Worm (Caenorhabditis elegans): ENCODE results near the gene capg-2.
A peak's percentile ranks its signal among the peaks of the same experiment; 100 is the strongest.

ce11 chrV:12303453-12304077 is 31.9 kb downstream of the capg-2 start:
- TF ChIP-seq nhr-6 (tag; optimal IDR thresholded peaks at IDR 0.05) = no peak
- TF ChIP-seq lin-11 (tag; optimal IDR thresholded peaks at IDR 0.05) = peak; percentile 76
- TF ChIP-seq zag-1 (tag; optimal IDR thresholded peaks at IDR 0.05) = peak; percentile 77
- TF ChIP-seq skn-1 (tag; optimal IDR thresholded peaks at IDR 0.05) = no peak
- TF ChIP-seq unc-62 (GFP tag; optimal IDR thresholded peaks at IDR 0.05) = peak; percentile 60
- peak; percentile 59 for TF ChIP-seq fos-1 (tag; optimal IDR thresholded peaks at IDR 0.05)
- TF ChIP-seq mab-5 (tag; optimal IDR thresholded peaks at IDR 0.05) = peak; percentile 66
- TF ChIP-seq C34F6.9 (tag; optimal IDR thresholded peaks at IDR 0.05) = peak; percentile 65
- no peak for TF ChIP-seq ztf-11 (tag; optimal IDR thresholded peaks at IDR 0.05)
- no peak for TF ChIP-seq elt-3 (tag; optimal IDR thresholded peaks at IDR 0.05)
- peak; percentile 81 for TF ChIP-seq ztf-4 (tag; optimal IDR thresholded peaks at IDR 0.05)
- no peak for TF ChIP-seq dmd-4 (tag; optimal IDR thresholded peaks at IDR 0.05)
- TF ChIP-seq unc-55 (GFP tag; optimal IDR thresholded peaks at IDR 0.05) = peak; percentile 72
- TF ChIP-seq lin-39 (tag; optimal IDR thresholded peaks at IDR 0.05) = no peak
